Fruit fly (Drosophila melanogaster): ENCODE data around the gene CG15019.

dm6 chr3L:4430331-4430730 is 24.5 kb upstream of the CG15019 start:
- TF ChIP-seq dmrt93B (GFP tag; optimal IDR thresholded peaks at IDR 0.05) (no peak), Myc (optimal IDR thresholded peaks at IDR 0.05) (no peak), Rel (GFP tag; optimal IDR thresholded peaks at IDR 0.05) (no peak), Rel (tag; optimal IDR thresholded peaks at IDR 0.05) (no peak), OdsH (GFP tag; optimal IDR thresholded peaks at IDR 0.05) (no peak), h (GFP tag; optimal IDR thresholded peaks at IDR 0.05) (no peak), rgr (GFP tag; optimal IDR thresholded peaks at IDR 0.05) (no peak), GATAd (GFP tag; optimal IDR thresholded peaks at IDR 0.05) (no peak), Dif (GFP tag; optimal IDR thresholded peaks at IDR 0.05; ENCODE audit: partially characterized antibody) (no peak), pan (optimal IDR thresholded peaks at IDR 0.05) (no peak), ey (GFP tag; optimal IDR thresholded peaks at IDR 0.05) (no peak), Jra (GFP tag; optimal IDR thresholded peaks at IDR 0.05) (no peak), brk (GFP tag; optimal IDR thresholded peaks at IDR 0.05) (no peak), psq (GFP tag; optimal IDR thresholded peaks at IDR 0.05) (no peak), tai (GFP tag; optimal IDR thresholded peaks at IDR 0.05) (no peak)

Measured in whole organism, wandering third instar larva.